Fruit fly (Drosophila melanogaster): Measurements from ENCODE around the gene Pfdn1.

Pfdn1 gene

dm6 chr2L:6047528-6048160, 21.2 kb upstream of the Pfdn1 start, which contains the start of gene IPIP (continued):
- no peak for TF ChIP-seq Usf (GFP tag; optimal IDR thresholded peaks at IDR 0.05)
- TF ChIP-seq Blimp-1 (GFP tag; optimal IDR thresholded peaks at IDR 0.05): peak; percentile 19
- no peak for TF ChIP-seq Dip2 (GFP tag; IDR thresholded peaks at IDR 0.05)
- TF ChIP-seq Adf1 (GFP tag; IDR thresholded peaks at IDR 0.05): peak; percentile 33; the same call in 1 of the 2 replicates
- peak; percentile 2 for TF ChIP-seq cwo (GFP tag; optimal IDR thresholded peaks at IDR 0.05)
- TF ChIP-seq HmgZ (tag; optimal IDR thresholded peaks at IDR 0.05): peak; percentile 59
- no peak for TF ChIP-seq jing (GFP tag; optimal IDR thresholded peaks at IDR 0.05)
- TF ChIP-seq CkIIα-i1 (GFP tag; IDR thresholded peaks at IDR 0.05): no peak
- peak; percentile 13 for TF ChIP-seq CG33213 (GFP tag; optimal IDR thresholded peaks at IDR 0.05)
- peak; percentile 26; the same call in 1 of the 2 replicates for TF ChIP-seq CG14441 (GFP tag; IDR thresholded peaks at IDR 0.05)
- TF ChIP-seq CG12942 (GFP tag; optimal IDR thresholded peaks at IDR 0.05): no peak
- TF ChIP-seq nom (GFP tag; optimal IDR thresholded peaks at IDR 0.05): peak; percentile 59
- peak; percentile 25 for TF ChIP-seq sens (GFP tag)
- peak; percentile 86 for TF ChIP-seq BEAF-32 (GFP tag; optimal IDR thresholded peaks at IDR 0.05)
- TF ChIP-seq her (GFP tag; optimal IDR thresholded peaks at IDR 0.05): peak; percentile 2
- peak in 1 of 2 experiments; percentile 24 for TF ChIP-seq chif (GFP tag; optimal IDR thresholded peaks at IDR 0.05)
- peak; percentile 13; the same call in 1 of the 2 replicates for TF ChIP-seq dati (GFP tag; IDR thresholded peaks at IDR 0.05)
- TF ChIP-seq Rx (GFP tag; IDR thresholded peaks at IDR 0.05): peak; percentile 43; the same call in 1 of the 2 replicates
- peak; percentile 75 for TF ChIP-seq CG11456 (GFP tag; IDR thresholded peaks at IDR 0.05)
- TF ChIP-seq CG10654 (GFP tag; optimal IDR thresholded peaks at IDR 0.05): no peak
- TF ChIP-seq Mes4 (GFP tag; optimal IDR thresholded peaks at IDR 0.05): no peak
- peak; percentile 4 for TF ChIP-seq Fer1 (GFP tag; optimal IDR thresholded peaks at IDR 0.05)
- peak; percentile 74 for TF ChIP-seq Rfx (GFP tag; IDR thresholded peaks at IDR 0.05)
- TF ChIP-seq bowl (GFP tag; IDR thresholded peaks at IDR 0.05): no peak
- no peak for TF ChIP-seq fd102C (GFP tag; optimal IDR thresholded peaks at IDR 0.05)
- TF ChIP-seq CG9817 (tag; optimal IDR thresholded peaks at IDR 0.05): peak; percentile 32
- peak; percentile 51; the same call in 1 of the 3 replicates for TF ChIP-seq H15 (GFP tag; IDR thresholded peaks at IDR 0.05)
- no peak for TF ChIP-seq CG5245 (GFP tag; optimal IDR thresholded peaks at IDR 0.05)
- TF ChIP-seq Stat92E (GFP tag; optimal IDR thresholded peaks at IDR 0.05): no peak
- TF ChIP-seq CG34224 (GFP tag; IDR thresholded peaks at IDR 0.05; ENCODE audit: partially characterized antibody): peak; percentile 75
- peak; percentile 53 for TF ChIP-seq CG12155 (GFP tag; optimal IDR thresholded peaks at IDR 0.05)
- peak; percentile 28 for TF ChIP-seq Dp (GFP tag; optimal IDR thresholded peaks at IDR 0.05)
- TF ChIP-seq CG2889 (GFP tag; IDR thresholded peaks at IDR 0.05): no peak
- peak; percentile 57 for TF ChIP-seq CG10431 (GFP tag; optimal IDR thresholded peaks at IDR 0.05)
- peak; percentile 12 for TF ChIP-seq CG2678 (tag; optimal IDR thresholded peaks at IDR 0.05)
- TF ChIP-seq nmo (GFP tag; optimal IDR thresholded peaks at IDR 0.05): peak; percentile 37
- TF ChIP-seq CG17802 (tag; optimal IDR thresholded peaks at IDR 0.05): peak; percentile 3
- peak; percentile 16 for TF ChIP-seq bcd (GFP tag; optimal IDR thresholded peaks at IDR 0.05)
- TF ChIP-seq Hr51 (GFP tag; optimal IDR thresholded peaks at IDR 0.05): no peak
- TF ChIP-seq so (GFP tag; IDR thresholded peaks at IDR 0.05): peak; percentile 44; the same call in 2 of the 3 replicates
- TF ChIP-seq nerfin-2 (GFP tag; IDR thresholded peaks at IDR 0.05; ENCODE audit: partially characterized antibody): peak; percentile 63
- TF ChIP-seq vvl (GFP tag; IDR thresholded peaks at IDR 0.05): peak; percentile 67
- TF ChIP-seq ac (GFP tag; optimal IDR thresholded peaks at IDR 0.05): no peak
- peak; percentile 6 for TF ChIP-seq odd (GFP tag; optimal IDR thresholded peaks at IDR 0.05)
- no peak for TF ChIP-seq CG7745 (tag; optimal IDR thresholded peaks at IDR 0.05)
- no peak for TF ChIP-seq Lim3 (GFP tag; IDR thresholded peaks at IDR 0.05)
- TF ChIP-seq CG12391 (tag; optimal IDR thresholded peaks at IDR 0.05): peak; percentile 12
- TF ChIP-seq CG4707 (GFP tag; optimal IDR thresholded peaks at IDR 0.05): no peak

Measured in whole organism, embryonic.